Worm (Caenorhabditis elegans) whole organism, mixed stage, embryonic: ENCODE data around the gene col-180.

ENCODE experiments used
- elt-1 ChIP-seq: sonication (generic microtip); optimal IDR thresholded peaks from 2 replicates; lab custom pipeline; 2017; ENCODE audit warnings: missing genetic modification characterization, mild to moderate bottlenecking, missing compliant biosample characterization, antibody characterized with exemption, moderate library complexity, borderline replicate concordance; ENCODE audit not compliant: insufficient read depth
- nhr-12 ChIP-seq: fragments of 150-350 bp; optimal IDR thresholded peaks from 2 replicates; lab custom pipeline; 2014; ENCODE audit warnings: missing biosample characterization, missing genetic modification characterization
- snpc-4 ChIP-seq: fragments of 150-350 bp; optimal IDR thresholded peaks from 2 replicates; lab custom pipeline; 2014; ENCODE audit warnings: missing biosample characterization, missing genetic modification characterization
- unc-62 ChIP-seq: fragments of 150-350 bp; optimal IDR thresholded peaks from 2 replicates; lab custom pipeline; 2014; ENCODE audit warnings: missing biosample characterization, missing genetic modification reagents, missing genetic modification characterization
- ztf-11 ChIP-seq: fragments of 150-350 bp; optimal IDR thresholded peaks from 2 replicates; lab custom pipeline; 2014; ENCODE audit warnings: missing biosample characterization, missing genetic modification characterization

DNA sequence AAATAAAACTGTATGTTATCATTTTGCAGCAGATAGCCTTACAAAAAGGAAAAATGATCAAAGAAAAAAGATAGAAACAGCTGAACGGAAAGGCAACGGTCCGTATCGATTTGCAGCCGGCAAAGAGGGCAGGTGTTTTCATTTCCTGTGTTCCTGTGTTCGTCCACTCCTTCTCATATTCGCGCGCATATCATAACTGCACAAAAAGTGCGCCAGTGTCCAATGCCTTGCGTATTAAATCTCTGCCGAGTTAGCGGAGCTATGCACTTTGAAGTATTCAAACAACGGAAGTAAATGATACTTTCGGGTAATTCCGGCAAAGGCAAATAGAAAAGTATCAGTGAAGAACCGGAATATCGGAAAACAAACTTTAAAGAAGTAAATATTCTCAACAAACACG is 49.5 kb downstream of the col-180 start:
- TF ChIP-seq unc-62 (GFP tag; lab: Kevin White, UChicago) (no peak), snpc-4 (tag; lab: Kevin White, UChicago) (no peak), ztf-11 (tag; lab: Kevin White, UChicago) (no peak), nhr-12 (no peak), elt-1 (tag; lab: Kevin White, UChicago) (no peak)
